Fruit fly (Drosophila melanogaster) whole organism, embryonic: ENCODE results near the gene Cyp309a1.

Experiments
- CG42726 ChIP-seq: fragments of 200-800 bp; sonication (Bioruptor generic); IDR thresholded peaks from 2 replicates; pipeline ENCODE4 v1.3.6; 2022; ENCODE audit warnings: missing biosample characterization, missing genetic modification characterization; ENCODE audit not compliant: partially characterized antibody
- CG7357 ChIP-seq: fragments of 200-800 bp; sonication (Bioruptor generic); IDR thresholded peaks from 3 replicates; pipeline ENCODE4 v1.3.6; 2022; ENCODE audit warnings: missing biosample characterization, missing genetic modification characterization
- NK7.1 ChIP-seq: fragments of 200-800 bp; sonication (Bioruptor generic); optimal IDR thresholded peaks from 3 replicates; lab custom pipeline; 2016; ENCODE audit warnings: missing biosample characterization, missing genetic modification characterization
- cg ChIP-seq: fragments of 200-800 bp; sonication (Bioruptor generic); optimal IDR thresholded peaks from 3 replicates; lab custom pipeline; 2019; ENCODE audit warnings: missing biosample characterization, mild to moderate bottlenecking, missing genetic modification characterization, moderate library complexity
- cwo ChIP-seq: fragments of 200-800 bp; sonication (Bioruptor generic); optimal IDR thresholded peaks from 3 replicates; lab custom pipeline; 2017; ENCODE audit warnings: missing biosample characterization, missing genetic modification characterization, mild to moderate bottlenecking, moderate library complexity, missing genetic modification reagents
- onecut ChIP-seq: fragments of 200-800 bp; sonication (Bioruptor generic); IDR thresholded peaks from 2 replicates; pipeline ENCODE4 v1.3.6; 2022; ENCODE audit warnings: missing biosample characterization, missing genetic modification characterization
- wek ChIP-seq: fragments of 200-800 bp; sonication (Bioruptor generic); optimal IDR thresholded peaks from 3 replicates; lab custom pipeline; 2018; ENCODE audit warnings: missing biosample characterization, mild to moderate bottlenecking, missing genetic modification characterization, moderate library complexity
- z ChIP-seq: fragments of 200-800 bp; sonication (Bioruptor generic); IDR thresholded peaks from 3 replicates; pipeline ENCODE4 v1.3.6; 2022; ENCODE audit warnings: missing biosample characterization, missing genetic modification characterization

DNA sequence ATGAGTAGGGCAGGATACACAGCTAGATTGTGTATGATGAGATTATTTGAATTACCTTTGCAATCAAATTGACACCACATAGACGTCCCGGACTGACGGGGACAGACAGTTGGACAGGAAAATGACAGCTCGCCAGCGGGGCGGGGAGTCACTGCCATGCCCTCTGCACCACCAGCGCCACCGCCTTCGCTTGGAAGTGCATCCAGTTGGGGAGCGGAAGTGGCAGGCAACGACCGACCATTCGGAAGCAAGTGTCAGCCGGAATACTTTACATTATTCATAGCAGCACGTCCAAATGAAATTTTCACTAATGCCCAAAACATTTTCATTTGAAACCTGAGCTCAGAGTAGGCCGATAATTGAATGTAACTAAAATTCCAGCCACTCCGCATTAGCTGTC, 45.1 kb upstream of the Cyp309a1 start, which contains the start of gene CG15395:
- no peak for TF ChIP-seq cwo (GFP tag; lab: Kevin White, UChicago)
- TF ChIP-seq cg = no peak
- no peak for TF ChIP-seq onecut (GFP tag; lab: Robert Waterston, UW)
- TF ChIP-seq NK7.1 (GFP tag; lab: Kevin White, UChicago) = no peak
- no peak for TF ChIP-seq CG42726 (GFP tag; lab: Robert Waterston, UW)
- TF ChIP-seq wek = no peak
- TF ChIP-seq z (GFP tag; lab: Robert Waterston, UW) = no peak
- no peak for TF ChIP-seq CG7357
